Worm (Caenorhabditis elegans): Measurements from ENCODE around the gene nhr-66.

DNA sequence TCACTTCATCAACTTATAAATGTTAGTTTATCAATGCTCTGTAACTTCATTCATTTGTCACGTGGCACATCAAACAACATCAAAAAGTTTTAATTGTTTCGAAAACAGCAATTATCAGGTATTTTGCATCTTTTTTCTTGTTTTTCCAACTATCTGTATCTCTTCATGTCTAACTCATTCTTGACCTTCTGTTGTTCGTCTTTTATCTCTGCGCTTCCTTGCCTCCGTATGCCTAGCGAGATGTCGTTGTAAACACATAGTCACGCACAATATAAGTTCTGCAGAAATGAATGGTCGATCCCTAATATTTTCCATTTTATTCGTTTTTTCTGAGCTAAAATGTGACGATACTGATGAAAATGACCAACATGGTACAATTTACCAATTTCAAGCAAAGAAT, 14.5 kb downstream of the nhr-66 start, which contains the start of gene gpx-6:
- TF ChIP-seq ceh-18 (tag; optimal IDR thresholded peaks at IDR 0.05) (no peak), sox-4 (tag; optimal IDR thresholded peaks at IDR 0.05) (no peak), K09A11.1 (tag; optimal IDR thresholded peaks at IDR 0.05; ENCODE audit: insufficient read depth) (no peak), ets-4 (tag; optimal IDR thresholded peaks at IDR 0.05) (no peak), ama-1 (optimal IDR thresholded peaks at IDR 0.05) (no peak), unc-55 (GFP tag; optimal IDR thresholded peaks at IDR 0.05) (no peak), lim-6 (tag; optimal IDR thresholded peaks at IDR 0.05) (no peak), unc-42 (tag; optimal IDR thresholded peaks at IDR 0.05) (no peak)

Measured in whole organism, late embryonic.